Fruit fly (Drosophila melanogaster) whole organism, embryonic: ENCODE measurements around the gene jet.
A peak's percentile ranks its signal among the peaks of the same experiment; 100 is the strongest.

Source experiments
- Asciz ChIP-seq: fragments of 200-800 bp; sonication (Bioruptor generic); optimal IDR thresholded peaks from 2 replicates; lab custom pipeline; 2017; ENCODE audit warnings: missing biosample characterization, mild to moderate bottlenecking, missing genetic modification characterization, missing genetic modification reagents
- BEAF-32 ChIP-seq: fragments of 200-800 bp; sonication (Bioruptor generic); optimal IDR thresholded peaks from 3 replicates; lab custom pipeline; 2017; ENCODE audit warnings: missing biosample characterization, missing genetic modification characterization, mild to moderate bottlenecking, moderate library complexity, missing genetic modification reagents
- Bgb ChIP-seq: fragments of 200-800 bp; sonication (Bioruptor generic); IDR thresholded peaks from 2 replicates; pipeline ENCODE4 v1.3.6; 2022; ENCODE audit warnings: missing biosample characterization, missing genetic modification characterization; ENCODE audit not compliant: partially characterized antibody
- CG10274 ChIP-seq: fragments of 200-800 bp; sonication (Bioruptor generic); optimal IDR thresholded peaks from 3 replicates; lab custom pipeline; 2017; ENCODE audit warnings: missing biosample characterization, mild to moderate bottlenecking, missing genetic modification characterization
- CG11695 ChIP-seq: fragments of 200-800 bp; sonication (Bioruptor generic); IDR thresholded peaks from 3 replicates; pipeline ENCODE4 v1.3.6; 2022; ENCODE audit warnings: missing biosample characterization, missing genetic modification characterization
- CG12659 ChIP-seq: fragments of 200-800 bp; sonication (Bioruptor generic); optimal IDR thresholded peaks from 3 replicates; lab custom pipeline; 2017; ENCODE audit warnings: mild to moderate bottlenecking, missing biosample characterization, missing genetic modification reagents, missing genetic modification characterization
- CG12744 ChIP-seq: fragments of 200-800 bp; sonication (Bioruptor generic); optimal IDR thresholded peaks from 2 replicates; lab custom pipeline; 2016; ENCODE audit warnings: missing biosample characterization, missing genetic modification characterization
- CG13624 ChIP-seq: fragments of 200-800 bp; sonication (Bioruptor generic); optimal IDR thresholded peaks from 2 replicates; lab custom pipeline; 2016; ENCODE audit warnings: missing biosample characterization, missing genetic modification characterization
- CG14014 ChIP-seq: fragments of 200-800 bp; sonication (Bioruptor generic); IDR thresholded peaks from 2 replicates; pipeline ENCODE4 v1.3.6; 2022; ENCODE audit warnings: missing biosample characterization, missing genetic modification characterization
- CG15073 ChIP-seq: fragments of 200-800 bp; sonication (Bioruptor generic); optimal IDR thresholded peaks from 2 replicates; lab custom pipeline; 2016; ENCODE audit warnings: missing biosample characterization, missing genetic modification characterization
- CG17186 ChIP-seq: fragments of 200-800 bp; sonication (Bioruptor generic); optimal IDR thresholded peaks from 3 replicates; lab custom pipeline; 2017; ENCODE audit warnings: missing biosample characterization, missing genetic modification reagents, missing genetic modification characterization
- CG17568 ChIP-seq: fragments of 200-800 bp; sonication (Bioruptor generic); optimal IDR thresholded peaks from 2 replicates; lab custom pipeline; 2018; ENCODE audit warnings: missing biosample characterization, mild to moderate bottlenecking, missing genetic modification characterization, moderate library complexity
- CG17912 ChIP-seq: fragments of 200-800 bp; sonication (Bioruptor generic); optimal IDR thresholded peaks from 2 replicates; lab custom pipeline; 2018; ENCODE audit warnings: missing biosample characterization, mild to moderate bottlenecking, missing genetic modification characterization
- CG32767 ChIP-seq: fragments of 200-800 bp; sonication (Bioruptor generic); IDR thresholded peaks from 2 replicates; pipeline ENCODE4 v1.3.6; 2022; ENCODE audit warnings: missing biosample characterization, missing genetic modification characterization
- CG33557 ChIP-seq: fragments of 200-800 bp; sonication (Bioruptor generic); optimal IDR thresholded peaks from 2 replicates; lab custom pipeline; 2019; ENCODE audit warnings: missing biosample characterization, mild to moderate bottlenecking, missing genetic modification characterization, moderate library complexity
- CG5180 ChIP-seq: fragments of 200-800 bp; sonication (Bioruptor generic); optimal IDR thresholded peaks from 3 replicates; lab custom pipeline; 2017; ENCODE audit warnings: missing biosample characterization, missing genetic modification characterization, mild to moderate bottlenecking, moderate library complexity, missing genetic modification reagents
- CG6813 ChIP-seq: fragments of 200-800 bp; sonication (Bioruptor generic); optimal IDR thresholded peaks from 2 replicates; lab custom pipeline; 2017; ENCODE audit warnings: missing biosample characterization, missing genetic modification characterization, mild to moderate bottlenecking, moderate library complexity, missing genetic modification reagents
- CG8388 ChIP-seq: fragments of 200-800 bp; sonication (Bioruptor generic); optimal IDR thresholded peaks from 2 replicates; lab custom pipeline; 2019; ENCODE audit warnings: missing biosample characterization, mild to moderate bottlenecking, missing genetic modification characterization, moderate library complexity
- D ChIP-seq, 2 experiments: fragments of 200-800 bp in 1 of 2; fragments of >200 bp in 1 of 2; sonication (Bioruptor generic) in 1 of 2; optimal IDR thresholded peaks; 2 replicates in 1 of 2; 3 replicates in 1 of 2; lab custom pipeline; 2017; ENCODE audit warnings: mild to moderate bottlenecking in 1 of 2, missing biosample characterization in 1 of 2, missing genetic modification characterization in 1 of 2, missing genetic modification reagents in 1 of 2
- Dek ChIP-seq: fragments of 200-800 bp; sonication (Bioruptor generic); optimal IDR thresholded peaks from 3 replicates; lab custom pipeline; 2019; ENCODE audit warnings: missing biosample characterization, mild to moderate bottlenecking, missing genetic modification characterization, moderate library complexity
- Dip2 ChIP-seq: fragments of 200-800 bp; sonication (Bioruptor generic); IDR thresholded peaks from 2 replicates; pipeline ENCODE4 v1.3.6; 2022; ENCODE audit warnings: missing biosample characterization, missing genetic modification characterization
- Hand ChIP-seq: fragments of 200-800 bp; sonication (Bioruptor generic); optimal IDR thresholded peaks from 2 replicates; lab custom pipeline; 2017; ENCODE audit warnings: mild to moderate bottlenecking, missing biosample characterization, missing genetic modification reagents, missing genetic modification characterization
- Hr39 ChIP-seq: fragments of >200 bp; optimal IDR thresholded peaks from 2 replicates; lab custom pipeline; 2017
- MBD-R2 ChIP-seq: fragments of 200-800 bp; sonication (Bioruptor generic); IDR thresholded peaks from 2 replicates; pipeline ENCODE4 v1.3.6; 2022; ENCODE audit warnings: missing biosample characterization, missing genetic modification characterization
- MESR4 ChIP-seq: fragments of 200-800 bp; sonication (Bioruptor generic); optimal IDR thresholded peaks from 2 replicates; lab custom pipeline; 2018; ENCODE audit warnings: missing biosample characterization, mild to moderate bottlenecking, missing genetic modification characterization, moderate library complexity
- Myb ChIP-seq: fragments of 200-800 bp; sonication (Bioruptor generic); optimal IDR thresholded peaks from 2 replicates; lab custom pipeline; 2016; ENCODE audit warnings: missing biosample characterization, missing genetic modification characterization
- Nf-YB ChIP-seq: fragments of 200-800 bp; sonication (Bioruptor generic); optimal IDR thresholded peaks from 3 replicates; lab custom pipeline; 2019; ENCODE audit warnings: missing biosample characterization, mild to moderate bottlenecking, missing genetic modification characterization, moderate library complexity
- PHDP ChIP-seq: fragments of 200-800 bp; sonication (Bioruptor generic); optimal IDR thresholded peaks from 3 replicates; lab custom pipeline; 2018; ENCODE audit warnings: missing biosample characterization, mild to moderate bottlenecking, missing genetic modification characterization, moderate library complexity
- Poxn ChIP-seq: fragments of 200-800 bp; sonication (Bioruptor generic); IDR thresholded peaks from 2 replicates; pipeline ENCODE4 v1.3.6; 2022; ENCODE audit warnings: missing biosample characterization, missing genetic modification characterization
- Ravus ChIP-seq: fragments of 200-800 bp; sonication (Bioruptor generic); IDR thresholded peaks from 2 replicates; pipeline ENCODE4 v1.3.6; 2022; ENCODE audit warnings: missing biosample characterization, missing genetic modification characterization
- Xrp1 ChIP-seq: fragments of 200-800 bp; sonication (Bioruptor generic); IDR thresholded peaks from 2 replicates; pipeline ENCODE4 v1.3.6; 2022; ENCODE audit warnings: missing biosample characterization, missing genetic modification characterization
- bigmax ChIP-seq: fragments of 200-800 bp; sonication (Bioruptor generic); optimal IDR thresholded peaks from 2 replicates; lab custom pipeline; 2018; ENCODE audit warnings: missing biosample characterization, mild to moderate bottlenecking, missing genetic modification characterization
- caup ChIP-seq: fragments of 200-800 bp; sonication (Bioruptor generic); optimal IDR thresholded peaks from 3 replicates; lab custom pipeline; 2017; ENCODE audit warnings: missing biosample characterization, mild to moderate bottlenecking, missing genetic modification characterization, moderate library complexity; ENCODE audit not compliant: severe bottlenecking
- ci ChIP-seq: fragments of 200-800 bp; sonication (Bioruptor generic); IDR thresholded peaks from 3 replicates; pipeline ENCODE4 v1.3.6; 2022; ENCODE audit warnings: missing biosample characterization, missing genetic modification characterization
- croc ChIP-seq: fragments of 200-800 bp; sonication (Bioruptor generic); conservative IDR thresholded peaks from 3 replicates; pipeline ENCODE4 v1.3.6; 2022; ENCODE audit warnings: missing biosample characterization, missing genetic modification characterization
- dpn ChIP-seq, 2 experiments: fragments of 200-800 bp; sonication (Bioruptor generic); optimal IDR thresholded peaks; 3 replicates each; lab custom pipeline; 2016; ENCODE audit warnings: missing biosample characterization in 2 of 2, missing genetic modification characterization in 2 of 2
- gsb-n ChIP-seq: fragments of 200-800 bp; sonication (Bioruptor generic); optimal IDR thresholded peaks from 3 replicates; lab custom pipeline; 2018; ENCODE audit warnings: missing biosample characterization, mild to moderate bottlenecking, missing genetic modification characterization
- h ChIP-seq: fragments of >200 bp; optimal IDR thresholded peaks from 2 replicates; lab custom pipeline; 2017
- hkb ChIP-seq, 2 experiments: fragments of 200-800 bp in 1 of 2; fragments of >200 bp in 1 of 2; sonication (Bioruptor generic) in 1 of 2; IDR thresholded peaks in 1 of 2; optimal IDR thresholded peaks in 1 of 2; 2 replicates each; pipeline versions ENCODE4 v1.3.6 to Lab custom; 2017 to 2022; ENCODE audit warnings: missing biosample characterization in 1 of 2, missing genetic modification characterization in 1 of 2
- kah ChIP-seq: fragments of 200-800 bp; sonication (Bioruptor generic); optimal IDR thresholded peaks from 2 replicates; lab custom pipeline; 2018; ENCODE audit warnings: missing biosample characterization, mild to moderate bottlenecking, missing genetic modification characterization
- kay ChIP-seq: fragments of 200-800 bp; sonication (Bioruptor generic); optimal IDR thresholded peaks from 2 replicates; lab custom pipeline; 2016; ENCODE audit warnings: missing biosample characterization, missing genetic modification characterization
- mam ChIP-seq: fragments of 200-800 bp; sonication (Bioruptor generic); optimal IDR thresholded peaks from 3 replicates; lab custom pipeline; 2016; ENCODE audit warnings: missing biosample characterization, missing genetic modification characterization
- row ChIP-seq: fragments of 200-800 bp; sonication (Bioruptor generic); IDR thresholded peaks from 3 replicates; pipeline ENCODE4 v1.3.6; 2022; ENCODE audit warnings: missing biosample characterization, missing genetic modification characterization
- stwl ChIP-seq: fragments of 200-800 bp; sonication (Bioruptor generic); optimal IDR thresholded peaks from 3 replicates; lab custom pipeline; 2018; ENCODE audit warnings: missing biosample characterization, mild to moderate bottlenecking, missing genetic modification characterization, moderate library complexity
- tx ChIP-seq: fragments of 200-800 bp; sonication (Bioruptor generic); optimal IDR thresholded peaks from 2 replicates; lab custom pipeline; 2016; ENCODE audit warnings: missing biosample characterization, missing genetic modification characterization
- z ChIP-seq: fragments of 200-800 bp; sonication (Bioruptor generic); IDR thresholded peaks from 3 replicates; pipeline ENCODE4 v1.3.6; 2022; ENCODE audit warnings: missing biosample characterization, missing genetic modification characterization

Gene jet

DNA sequence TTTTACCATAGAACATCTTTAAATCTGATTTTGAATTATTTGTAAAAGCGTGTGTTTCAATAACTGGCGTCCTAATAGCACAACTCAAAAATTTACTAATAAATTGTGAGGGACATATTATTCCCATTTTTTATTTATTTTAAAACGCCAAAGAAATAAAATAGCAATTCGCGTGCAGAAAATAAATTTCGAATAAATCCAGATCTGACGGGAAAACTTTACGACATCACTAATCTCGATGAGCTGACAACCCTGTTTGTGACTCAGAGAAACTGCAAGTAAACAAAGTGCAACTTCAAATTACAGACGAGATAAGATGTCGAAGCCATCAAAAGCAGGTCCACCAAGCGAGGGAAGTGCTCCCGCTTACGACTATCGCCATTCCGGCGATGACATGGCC lies 15.8 kb upstream of the jet start, which contains the start of gene CG34125 (continued):
- TF ChIP-seq CG17912 (no peak), Xrp1 (GFP tag; lab: Robert Waterston, UW) (peak; percentile 34; the same call in 1 of the 2 replicates), mam (GFP tag; lab: Kevin White, UChicago) (peak; percentile 14), CG14014 (GFP tag; lab: Robert Waterston, UW) (0 out of 2 replicates have a peak, but pooled peaks have one; percentile 11), row (GFP tag; lab: Robert Waterston, UW) (peak; percentile 86), CG12744 (GFP tag; lab: Kevin White, UChicago) (no peak)

- TF ChIP-seq CG17568 (no peak), stwl (tag; lab: Kevin White, UChicago) (no peak), CG11695 (GFP tag; lab: Robert Waterston, UW) (no peak), Dek (tag; lab: Kevin White, UChicago) (no peak), BEAF-32 (no peak), tx (GFP tag; lab: Kevin White, UChicago) (no peak), Poxn (GFP tag; lab: Robert Waterston, UW) (no peak), CG5180 (GFP tag; lab: Kevin White, UChicago) (no peak), hkb (optimal IDR thresholded peaks at IDR 0.05; lab: Kevin White, UChicago) (no peak), hkb (GFP tag; IDR thresholded peaks at IDR 0.05; lab: Robert Waterston, UW) (no peak), dpn (GFP tag; optimal IDR thresholded peaks at IDR 0.05; lab: Kevin White, UChicago) (no peak), CG15073 (no peak)
- TF ChIP-seq, all 482 proteins: peak for 0
Measured at dm6 chr2L:4958111-4958510, 8.5 kb upstream of the jet start, which contains the start of gene CG34124. CG34124 (plus strand) TSS chr2L:4958411.

DNA sequence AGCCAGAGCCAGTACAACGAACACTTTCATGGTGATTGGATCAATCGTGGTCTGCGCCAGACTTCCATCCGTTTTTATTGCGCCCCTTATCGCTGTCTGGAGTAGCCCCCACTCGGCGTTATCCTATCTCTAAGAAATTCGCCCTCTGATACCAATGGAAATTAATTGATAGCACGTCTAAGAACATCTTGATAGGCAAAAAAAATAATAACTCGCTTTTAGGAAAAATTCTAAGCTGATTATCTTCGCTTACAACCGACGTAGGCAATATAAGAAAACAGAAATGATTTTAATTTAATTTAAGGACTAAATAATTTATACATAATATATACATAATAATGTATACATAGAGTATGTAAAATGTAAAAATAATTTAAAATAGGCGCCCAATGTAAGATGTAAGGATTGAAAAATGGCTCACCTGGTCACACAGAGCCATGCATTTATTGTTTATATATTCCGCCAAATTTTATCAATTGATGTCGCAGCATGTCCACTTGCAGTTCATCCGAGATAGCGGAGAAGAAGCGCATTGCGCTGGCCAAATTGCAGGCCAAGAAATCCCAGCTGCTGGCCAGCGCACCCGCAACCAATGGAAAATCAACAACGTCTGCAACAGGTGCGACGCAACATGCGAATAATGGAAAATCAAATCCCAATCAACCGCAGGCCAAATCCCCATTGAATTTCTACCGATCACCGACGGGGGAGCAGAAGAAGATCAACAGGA lies 5.7 kb upstream of the jet start, which contains the start of the genes Jon25Bi and Marcal1:
TSS of gene Jon25Bi (minus strand) at position 51 of the 730 bp plus-strand sequence.
TSS of gene Marcal1 (plus strand) at position 416 of the 730 bp plus-strand sequence.
- TF ChIP-seq bigmax = no peak
- TF ChIP-seq CG6813 (GFP tag; lab: Kevin White, UChicago) = no peak
- no peak for TF ChIP-seq z (GFP tag; lab: Robert Waterston, UW)
- TF ChIP-seq gsb-n (tag; lab: Kevin White, UChicago) = no peak
- TF ChIP-seq Hand (GFP tag; lab: Kevin White, UChicago) = no peak
- no peak for TF ChIP-seq CG17186 (GFP tag; lab: Kevin White, UChicago)
- TF ChIP-seq Nf-YB (GFP tag; lab: Kevin White, UChicago) = no peak
- TF ChIP-seq Myb (GFP tag; lab: Kevin White, UChicago) = no peak
- no peak for TF ChIP-seq Hr39 (lab: Kevin White, UChicago)
- TF ChIP-seq CG10274 (GFP tag; lab: Kevin White, UChicago) = no peak
- no peak for TF ChIP-seq BEAF-32
- no peak for TF ChIP-seq D (optimal IDR thresholded peaks at IDR 0.05; lab: Kevin White, UChicago)
- TF ChIP-seq D (GFP tag; optimal IDR thresholded peaks at IDR 0.05; lab: Kevin White, UChicago) = no peak
- TF ChIP-seq Asciz (GFP tag; lab: Kevin White, UChicago) = no peak
- no peak for TF ChIP-seq CG8388
- no peak for TF ChIP-seq CG12659 (GFP tag; lab: Kevin White, UChicago)
- TF ChIP-seq CG33557 (GFP tag; lab: Kevin White, UChicago) = no peak
- TF ChIP-seq ci (GFP tag; lab: Robert Waterston, UW) = no peak
- TF ChIP-seq Bgb (GFP tag; lab: Robert Waterston, UW) = peak; percentile 29; the same call in 1 of the 2 replicates
- TF ChIP-seq MBD-R2 (GFP tag; lab: Robert Waterston, UW) = peak; percentile 80
- TF ChIP-seq h = no peak
- no peak for TF ChIP-seq kay (GFP tag; lab: Kevin White, UChicago)
- TF ChIP-seq caup = no peak
- TF ChIP-seq Ravus (GFP tag; lab: Robert Waterston, UW) = no peak
- TF ChIP-seq croc = no peak
- TF ChIP-seq CG13624 (GFP tag; lab: Kevin White, UChicago) = no peak
- TF ChIP-seq Dip2 (GFP tag; lab: Robert Waterston, UW) = no peak
- TF ChIP-seq PHDP (tag; lab: Kevin White, UChicago) = no peak
- TF ChIP-seq CG15073 = no peak
- TF ChIP-seq CG32767 (GFP tag; lab: Robert Waterston, UW) = no peak
- peak; percentile 0 for TF ChIP-seq MESR4 (GFP tag; lab: Kevin White, UChicago)
- TF ChIP-seq kah = peak; percentile 50
